Worm (Caenorhabditis elegans): ENCODE data around the gene T02D1.8.

DNA sequence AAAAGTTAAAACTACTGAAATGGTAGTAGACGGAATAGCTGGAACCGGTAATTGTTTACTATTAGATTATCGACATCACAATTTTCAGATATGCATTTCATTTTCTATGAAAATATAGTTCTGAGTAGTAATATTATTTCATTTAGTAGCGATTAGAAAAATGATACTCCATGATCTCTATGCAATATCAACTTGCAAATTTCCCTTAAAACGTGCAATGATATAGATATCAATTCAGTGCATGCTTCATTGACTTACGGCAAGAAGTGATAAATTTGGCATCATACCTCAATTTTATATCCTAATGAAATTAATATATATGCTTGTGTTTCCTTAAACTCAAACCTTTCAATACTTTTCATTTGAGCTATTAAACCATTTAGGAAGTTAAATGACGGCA is 44.6 kb downstream of the T02D1.8 start, which contains the start of gene C49C3.21:
- TF ChIP-seq ama-1 (optimal IDR thresholded peaks at IDR 0.05) (no peak), flt-1 (GFP tag; IDR thresholded peaks at IDR 0.05) (no peak), tbx-11 (GFP tag; IDR thresholded peaks at IDR 0.05) (no peak), ets-7 (tag; optimal IDR thresholded peaks at IDR 0.05) (no peak), F13C5.2 (tag; optimal IDR thresholded peaks at IDR 0.05) (no peak), tra-4 (tag; optimal IDR thresholded peaks at IDR 0.05) (no peak)

All from whole organism, early embryonic.